Worm (Caenorhabditis elegans) whole organism, mixed stage, embryonic: ENCODE measurements around the gene fbxa-60.

Experiments used
- bed-3 ChIP-seq: fragments of 200-800 bp; sonication (Bioruptor generic); optimal IDR thresholded peaks from 3 replicates; lab custom pipeline; 2018; ENCODE audit warnings: mild to moderate bottlenecking, missing genetic modification characterization, moderate library complexity, missing compliant biosample characterization
- blmp-1 ChIP-seq: fragments of 150-350 bp; optimal IDR thresholded peaks from 2 replicates; lab custom pipeline; 2014; ENCODE audit warnings: missing biosample characterization, missing genetic modification characterization
- ceh-39 ChIP-seq: fragments of 150-350 bp; optimal IDR thresholded peaks from 2 replicates; lab custom pipeline; 2014; ENCODE audit warnings: missing biosample characterization, missing genetic modification characterization
- ceh-43 ChIP-seq: fragments of 200-800 bp; sonication (Bioruptor generic); optimal IDR thresholded peaks from 2 replicates; lab custom pipeline; 2018; ENCODE audit warnings: mild to moderate bottlenecking, missing genetic modification characterization, moderate library complexity, missing compliant biosample characterization
- ceh-83 ChIP-seq: fragments of 200-800 bp; sonication (Bioruptor generic); optimal IDR thresholded peaks from 2 replicates; lab custom pipeline; 2018; ENCODE audit warnings: mild to moderate bottlenecking, missing genetic modification characterization, missing compliant biosample characterization
- ces-1 ChIP-seq: fragments of 150-350 bp; optimal IDR thresholded peaks from 2 replicates; lab custom pipeline; 2014; ENCODE audit warnings: missing biosample characterization, missing genetic modification reagents, missing genetic modification characterization
- cnd-1 ChIP-seq: fragments of 200-800 bp; sonication (Bioruptor generic); optimal IDR thresholded peaks from 2 replicates; lab custom pipeline; 2018; ENCODE audit warnings: mild to moderate bottlenecking, missing genetic modification characterization, missing compliant biosample characterization
- drap-1 ChIP-seq: fragments of 200-800 bp; sonication (Bioruptor generic); optimal IDR thresholded peaks from 3 replicates; lab custom pipeline; 2018; ENCODE audit warnings: mild to moderate bottlenecking, missing genetic modification characterization, missing compliant biosample characterization
- elt-1 ChIP-seq: sonication (generic microtip); optimal IDR thresholded peaks from 2 replicates; lab custom pipeline; 2017; ENCODE audit warnings: missing genetic modification characterization, mild to moderate bottlenecking, missing compliant biosample characterization, antibody characterized with exemption, moderate library complexity, borderline replicate concordance; ENCODE audit not compliant: insufficient read depth
- elt-3 ChIP-seq: fragments of 150-350 bp; optimal IDR thresholded peaks from 2 replicates; lab custom pipeline; 2014; ENCODE audit warnings: missing biosample characterization, missing genetic modification characterization
- flh-1 ChIP-seq: fragments of 200-800 bp; sonication (Bioruptor generic); optimal IDR thresholded peaks from 2 replicates; lab custom pipeline; 2018; ENCODE audit warnings: mild to moderate bottlenecking, missing genetic modification characterization, moderate library complexity, missing compliant biosample characterization
- hlh-1 ChIP-seq: fragments of 150-350 bp; optimal IDR thresholded peaks from 2 replicates; lab custom pipeline; 2014; ENCODE audit warnings: missing biosample characterization, missing genetic modification reagents, missing genetic modification characterization
- lin-13 ChIP-seq: fragments of 150-350 bp; optimal IDR thresholded peaks from 2 replicates; lab custom pipeline; 2014; ENCODE audit warnings: missing biosample characterization, missing genetic modification characterization
- lsy-2 ChIP-seq: fragments of 150-350 bp; optimal IDR thresholded peaks from 2 replicates; lab custom pipeline; 2014; ENCODE audit warnings: missing biosample characterization, missing genetic modification characterization
- mep-1 ChIP-seq: fragments of 150-350 bp; optimal IDR thresholded peaks from 2 replicates; lab custom pipeline; 2017; ENCODE audit warnings: missing biosample characterization, missing genetic modification reagents, missing genetic modification characterization, inconsistent platforms
- mls-2 ChIP-seq: sonication (generic microtip); optimal IDR thresholded peaks from 2 replicates; lab custom pipeline; 2016; ENCODE audit warnings: mild to moderate bottlenecking, missing genetic modification characterization, moderate library complexity, missing compliant biosample characterization
- nhr-12 ChIP-seq: fragments of 150-350 bp; optimal IDR thresholded peaks from 2 replicates; lab custom pipeline; 2014; ENCODE audit warnings: missing biosample characterization, missing genetic modification characterization
- nhr-2 ChIP-seq: fragments of 150-350 bp; optimal IDR thresholded peaks from 2 replicates; lab custom pipeline; 2014; ENCODE audit warnings: missing biosample characterization, missing genetic modification characterization
- nhr-237 ChIP-seq: fragments of 150-350 bp; optimal IDR thresholded peaks from 2 replicates; lab custom pipeline; 2014; ENCODE audit warnings: missing biosample characterization, missing genetic modification characterization
- nhr-28 ChIP-seq: fragments of 150-350 bp; optimal IDR thresholded peaks from 2 replicates; lab custom pipeline; 2014; ENCODE audit warnings: missing biosample characterization, missing genetic modification characterization
- pha-4 ChIP-seq: fragments of 150-350 bp; optimal IDR thresholded peaks from 2 replicates; lab custom pipeline; 2018; ENCODE audit warnings: missing biosample characterization, missing genetic modification reagents, missing genetic modification characterization
- sem-2 ChIP-seq: fragments of 200-800 bp; sonication (Bioruptor generic); optimal IDR thresholded peaks from 2 replicates; lab custom pipeline; 2018; ENCODE audit warnings: mild to moderate bottlenecking, missing genetic modification characterization, missing compliant biosample characterization
- snpc-4 ChIP-seq: fragments of 150-350 bp; optimal IDR thresholded peaks from 2 replicates; lab custom pipeline; 2014; ENCODE audit warnings: missing biosample characterization, missing genetic modification characterization
- sptf-1 ChIP-seq: sonication (generic microtip); optimal IDR thresholded peaks from 2 replicates; lab custom pipeline; 2017; ENCODE audit warnings: mild to moderate bottlenecking, missing genetic modification characterization, moderate library complexity, missing compliant biosample characterization
- tbx-8 ChIP-seq: fragments of 200-800 bp; sonication (Bioruptor generic); optimal IDR thresholded peaks from 2 replicates; lab custom pipeline; 2018; ENCODE audit warnings: mild to moderate bottlenecking, missing genetic modification characterization, moderate library complexity, missing compliant biosample characterization
- unc-39 ChIP-seq: fragments of 150-350 bp; optimal IDR thresholded peaks from 2 replicates; lab custom pipeline; 2014; ENCODE audit warnings: missing biosample characterization, missing genetic modification characterization
- unc-62 ChIP-seq: fragments of 150-350 bp; optimal IDR thresholded peaks from 2 replicates; lab custom pipeline; 2014; ENCODE audit warnings: missing biosample characterization, missing genetic modification reagents, missing genetic modification characterization
- zip-8 ChIP-seq: fragments of 150-350 bp; optimal IDR thresholded peaks from 2 replicates; lab custom pipeline; 2014; ENCODE audit warnings: missing biosample characterization, missing genetic modification characterization

Gene fbxa-60

DNA sequence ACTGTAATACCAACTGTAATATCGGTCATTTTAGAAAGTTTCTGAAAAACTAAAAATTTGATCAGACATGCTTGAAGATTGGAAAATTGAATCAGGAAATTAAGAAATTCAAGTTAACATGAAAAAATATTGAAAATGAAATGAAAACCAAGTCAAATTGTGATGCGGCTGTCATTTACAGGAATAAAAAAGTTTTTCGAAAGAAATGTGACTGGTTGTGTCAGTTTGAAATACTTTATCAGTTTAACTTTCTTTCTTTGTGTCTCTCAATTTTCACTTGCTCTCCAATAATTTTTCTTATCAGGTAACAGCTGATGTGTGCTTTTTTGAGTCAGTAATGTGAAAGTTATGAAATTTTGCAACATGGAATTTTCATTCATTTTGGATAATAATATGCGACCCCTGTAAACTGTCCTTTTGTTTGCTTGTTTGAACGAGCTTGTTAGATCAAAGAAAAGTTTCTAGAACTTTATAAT lies at the start of gene fbxa-60:
TSS of gene fbxa-60 (minus strand) at position 51 of the 476 bp plus-strand sequence.
- no peak for TF ChIP-seq elt-3 (tag; lab: Kevin White, UChicago)
- TF ChIP-seq elt-1 (tag; lab: Kevin White, UChicago), result no peak
- TF ChIP-seq lsy-2 (tag; lab: Kevin White, UChicago), result no peak
- no peak for TF ChIP-seq hlh-1 (tag; lab: Kevin White, UChicago)

DNA sequence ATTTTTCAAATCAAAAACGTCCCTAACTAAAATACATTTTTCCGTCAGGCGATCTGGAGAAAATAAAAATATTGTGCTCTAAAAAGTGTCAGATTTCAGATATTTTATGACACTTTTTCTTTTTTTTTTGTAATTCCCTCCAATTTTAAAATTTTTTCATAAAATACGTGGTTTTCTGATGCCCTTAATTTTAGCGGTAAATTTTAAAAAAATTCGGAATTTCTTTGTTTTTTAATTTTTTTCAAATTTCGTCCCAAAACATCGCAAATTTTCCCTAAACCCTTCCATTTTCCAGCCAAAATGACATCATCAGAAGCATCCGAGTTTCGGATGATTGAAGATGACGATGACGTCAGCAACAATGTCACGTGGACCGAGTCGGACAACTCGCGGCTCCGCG lies 45.5 kb upstream of the fbxa-60 start, which contains the start of gene trp-2:
TSS of gene trp-2 (plus strand) at position 301 of the 400 bp plus-strand sequence.
- TF ChIP-seq ceh-43 (GFP tag; lab: Kevin White, UChicago), result no peak
- no peak for TF ChIP-seq drap-1 (GFP tag; lab: Kevin White, UChicago)
- TF ChIP-seq mep-1 (tag; lab: Kevin White, UChicago), result no peak

- no peak for TF ChIP-seq unc-62 (GFP tag; lab: Kevin White, UChicago)
- TF ChIP-seq nhr-28 (tag; lab: Kevin White, UChicago), result no peak
- peak; percentile 83 for TF ChIP-seq ces-1 (GFP tag; lab: Kevin White, UChicago)
These were observed 43.5 kb upstream of the fbxa-60 start for ce11 chrIII:989558-989957.

DNA sequence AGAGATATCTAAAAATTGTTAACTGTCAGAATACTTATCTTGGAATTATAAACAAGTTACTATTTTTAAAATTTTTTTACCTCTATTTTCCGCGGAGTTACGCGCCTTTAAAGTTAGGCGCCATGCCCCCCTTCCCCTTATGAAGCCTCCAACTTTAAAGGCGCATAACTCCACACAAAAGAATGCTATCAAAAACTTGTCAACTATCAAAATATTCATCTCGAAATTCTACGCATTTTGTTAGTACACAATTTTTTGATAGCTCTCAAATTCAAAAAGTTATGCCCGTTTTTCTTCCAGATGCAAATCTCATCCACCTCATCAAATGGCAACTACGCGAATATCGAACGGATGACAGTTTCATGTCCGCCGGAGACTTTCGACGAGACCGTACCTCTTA lies 36.9 kb upstream of the fbxa-60 start, which contains the start of gene tbc-10:
TSS of gene tbc-10 (plus strand) at position 301 of the 400 bp plus-strand sequence.
- no peak for TF ChIP-seq mls-2 (tag; lab: Kevin White, UChicago)
- TF ChIP-seq lin-13 (tag; lab: Kevin White, UChicago), result no peak
- no peak for TF ChIP-seq nhr-237 (tag; lab: Kevin White, UChicago)
- TF ChIP-seq snpc-4 (tag; lab: Kevin White, UChicago), result no peak
- TF ChIP-seq blmp-1 (tag; lab: Kevin White, UChicago), result no peak
- TF ChIP-seq zip-8 (tag; lab: Kevin White, UChicago), result no peak
- TF ChIP-seq ceh-39 (tag; lab: Kevin White, UChicago), result no peak
- TF ChIP-seq pha-4, result no peak
- TF ChIP-seq unc-39 (tag; lab: Kevin White, UChicago), result no peak
- no peak for TF ChIP-seq nhr-2 (tag; lab: Kevin White, UChicago)
- no peak for TF ChIP-seq bed-3 (GFP tag; lab: Kevin White, UChicago)
- no peak for TF ChIP-seq elt-1 (tag; lab: Kevin White, UChicago)
- no peak for TF ChIP-seq elt-3 (tag; lab: Kevin White, UChicago)
- TF ChIP-seq lsy-2 (tag; lab: Kevin White, UChicago), result no peak
- no peak for TF ChIP-seq mep-1 (tag; lab: Kevin White, UChicago)
- TF ChIP-seq sem-2 (GFP tag; lab: Kevin White, UChicago), result no peak
- no peak for TF ChIP-seq flh-1 (GFP tag; lab: Kevin White, UChicago)
- no peak for TF ChIP-seq sptf-1 (tag; lab: Kevin White, UChicago)
- TF ChIP-seq, all 35 proteins: peak for 0

ce11 chrIII:981960-982359 lies 35.9 kb upstream of the fbxa-60 start:
- TF ChIP-seq lin-13 (tag; lab: Kevin White, UChicago) (peak; percentile 12), pha-4 (peak; percentile 50), nhr-237 (tag; lab: Kevin White, UChicago) (peak; percentile 47), ceh-39 (tag; lab: Kevin White, UChicago) (no peak), tbx-8 (GFP tag; lab: Kevin White, UChicago) (no peak), hlh-1 (tag; lab: Kevin White, UChicago) (peak; percentile 26), ces-1 (GFP tag; lab: Kevin White, UChicago) (peak; percentile 69), elt-3 (tag; lab: Kevin White, UChicago) (peak; percentile 4), unc-62 (GFP tag; lab: Kevin White, UChicago) (peak; percentile 64)

DNA sequence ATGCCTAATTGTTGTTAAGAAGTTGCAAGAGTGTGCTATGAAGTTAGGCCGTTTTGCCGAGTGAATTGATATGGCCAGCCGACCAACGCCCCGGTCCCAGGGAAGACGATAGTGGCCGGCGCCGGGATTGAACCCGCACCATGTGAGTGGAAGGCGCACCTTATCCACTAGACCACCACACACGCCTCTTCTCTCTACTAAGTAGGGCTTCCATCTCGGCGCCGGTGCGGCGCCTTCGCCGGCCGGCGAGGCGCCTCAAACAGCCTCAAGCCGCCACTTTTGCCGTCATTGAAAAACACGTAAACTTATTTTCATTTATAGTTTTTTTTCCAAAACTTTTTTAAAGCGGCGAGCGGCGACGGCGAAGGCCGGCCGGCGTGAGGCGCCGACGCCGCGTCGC lies 32.8 kb upstream of the fbxa-60 start:
- TF ChIP-seq ces-1 (GFP tag; lab: Kevin White, UChicago), result no peak
- TF ChIP-seq elt-1 (tag; lab: Kevin White, UChicago), result no peak
- TF ChIP-seq lin-13 (tag; lab: Kevin White, UChicago), result no peak
- no peak for TF ChIP-seq blmp-1 (tag; lab: Kevin White, UChicago)
- no peak for TF ChIP-seq unc-39 (tag; lab: Kevin White, UChicago)
- TF ChIP-seq hlh-1 (tag; lab: Kevin White, UChicago), result no peak
- TF ChIP-seq bed-3 (GFP tag; lab: Kevin White, UChicago), result no peak
- no peak for TF ChIP-seq ceh-83 (GFP tag; lab: Kevin White, UChicago)
- no peak for TF ChIP-seq snpc-4 (tag; lab: Kevin White, UChicago)
- no peak for TF ChIP-seq zip-8 (tag; lab: Kevin White, UChicago)
- TF ChIP-seq mls-2 (tag; lab: Kevin White, UChicago), result no peak
- no peak for TF ChIP-seq nhr-12 (tag; lab: Kevin White, UChicago)
- no peak for TF ChIP-seq mep-1 (tag; lab: Kevin White, UChicago)
- TF ChIP-seq elt-3 (tag; lab: Kevin White, UChicago), result no peak
- TF ChIP-seq cnd-1, result no peak
- TF ChIP-seq drap-1 (GFP tag; lab: Kevin White, UChicago), result no peak
- no peak for TF ChIP-seq lsy-2 (tag; lab: Kevin White, UChicago)
